Fruit fly (Drosophila melanogaster) whole organism, embryonic: ENCODE data around the gene CG43815.
A peak's percentile ranks its signal among the peaks of the same experiment; 100 is the strongest.

Source experiments
- Atf6 ChIP-seq: fragments of 200-800 bp; sonication (Bioruptor generic); IDR thresholded peaks from 2 replicates; pipeline ENCODE4 v1.3.6; 2022; ENCODE audit warnings: missing biosample characterization, missing genetic modification characterization
- BEAF-32 ChIP-seq: fragments of 200-800 bp; sonication (Bioruptor generic); optimal IDR thresholded peaks from 3 replicates; lab custom pipeline; 2017; ENCODE audit warnings: missing biosample characterization, missing genetic modification characterization, mild to moderate bottlenecking, moderate library complexity, missing genetic modification reagents
- CG1024 ChIP-seq: fragments of 200-800 bp; sonication (Bioruptor generic); IDR thresholded peaks from 2 replicates; pipeline ENCODE4 v1.3.6; 2022; ENCODE audit warnings: missing biosample characterization, missing genetic modification characterization
- CG10274 ChIP-seq: fragments of 200-800 bp; sonication (Bioruptor generic); optimal IDR thresholded peaks from 3 replicates; lab custom pipeline; 2017; ENCODE audit warnings: missing biosample characterization, mild to moderate bottlenecking, missing genetic modification characterization
- CG11504 ChIP-seq: fragments of 200-800 bp; sonication (Bioruptor generic); optimal IDR thresholded peaks from 3 replicates; lab custom pipeline; 2019; ENCODE audit warnings: missing biosample characterization, mild to moderate bottlenecking, missing genetic modification characterization, moderate library complexity
- CG1233 ChIP-seq: fragments of 200-800 bp; sonication (Bioruptor generic); optimal IDR thresholded peaks from 4 replicates; lab custom pipeline; 2018; ENCODE audit warnings: missing biosample characterization, mild to moderate bottlenecking, missing genetic modification characterization
- CG12391 ChIP-seq: fragments of 200-800 bp; sonication (Bioruptor generic); optimal IDR thresholded peaks from 3 replicates; lab custom pipeline; 2018; ENCODE audit warnings: missing biosample characterization, mild to moderate bottlenecking, missing genetic modification characterization, moderate library complexity
- CG12744 ChIP-seq: fragments of 200-800 bp; sonication (Bioruptor generic); optimal IDR thresholded peaks from 2 replicates; lab custom pipeline; 2016; ENCODE audit warnings: missing biosample characterization, missing genetic modification characterization
- CG13424 ChIP-seq: fragments of 200-800 bp; sonication (Bioruptor generic); optimal IDR thresholded peaks from 2 replicates; lab custom pipeline; 2019; ENCODE audit warnings: missing biosample characterization, mild to moderate bottlenecking, missing genetic modification characterization, moderate library complexity
- CG16863 ChIP-seq: fragments of 200-800 bp; sonication (Bioruptor generic); optimal IDR thresholded peaks from 3 replicates; lab custom pipeline; 2016; ENCODE audit warnings: missing biosample characterization, missing genetic modification characterization
- CG2120 ChIP-seq: fragments of 200-800 bp; sonication (Bioruptor generic); optimal IDR thresholded peaks from 3 replicates; lab custom pipeline; 2016; ENCODE audit warnings: missing biosample characterization, missing genetic modification characterization
- CG2712 ChIP-seq: fragments of 200-800 bp; optimal IDR thresholded peaks from 3 replicates; lab custom pipeline; 2019; ENCODE audit warnings: missing biosample characterization, mild to moderate bottlenecking, missing genetic modification characterization, moderate library complexity
- CG32772 ChIP-seq: fragments of 200-800 bp; sonication (Bioruptor generic); IDR thresholded peaks from 2 replicates; pipeline ENCODE4 v1.3.6; 2022; ENCODE audit warnings: missing biosample characterization, missing genetic modification characterization
- CG33213 ChIP-seq: fragments of 200-800 bp; sonication (Bioruptor generic); optimal IDR thresholded peaks from 3 replicates; lab custom pipeline; 2016; ENCODE audit warnings: missing biosample characterization, missing genetic modification characterization
- CG3838 ChIP-seq: fragments of 200-800 bp; sonication (Bioruptor generic); optimal IDR thresholded peaks from 3 replicates; lab custom pipeline; 2016; ENCODE audit warnings: missing biosample characterization, missing genetic modification characterization
- CG4328 ChIP-seq: fragments of 200-800 bp; sonication (Bioruptor generic); optimal IDR thresholded peaks from 3 replicates; lab custom pipeline; 2017; ENCODE audit warnings: missing biosample characterization, missing genetic modification reagents, missing genetic modification characterization
- CG6689 ChIP-seq: fragments of 200-800 bp; sonication (Bioruptor generic); IDR thresholded peaks from 2 replicates; pipeline ENCODE4 v1.3.6; 2022; ENCODE audit warnings: missing biosample characterization, missing genetic modification characterization
- CG8478 ChIP-seq: fragments of >200 bp; optimal IDR thresholded peaks from 2 replicates; lab custom pipeline; 2018
- CG8944 ChIP-seq: fragments of 200-800 bp; sonication (Bioruptor generic); optimal IDR thresholded peaks from 3 replicates; lab custom pipeline; 2016; ENCODE audit warnings: missing biosample characterization, missing genetic modification characterization
- CTCF ChIP-seq: fragments of 200-800 bp; sonication (Bioruptor generic); optimal IDR thresholded peaks from 2 replicates; lab custom pipeline; 2017; ENCODE audit warnings: missing biosample characterization, mild to moderate bottlenecking, missing genetic modification characterization, moderate library complexity
- D19A ChIP-seq: fragments of 200-800 bp; optimal IDR thresholded peaks from 3 replicates; lab custom pipeline; 2019; ENCODE audit warnings: missing biosample characterization, mild to moderate bottlenecking, missing genetic modification characterization, moderate library complexity
- Doc3 ChIP-seq: fragments of 200-800 bp; sonication (Bioruptor generic); IDR thresholded peaks from 3 replicates; pipeline ENCODE4 v1.3.6; 2022; ENCODE audit warnings: missing biosample characterization, missing genetic modification characterization; ENCODE audit not compliant: partially characterized antibody
- Gsc ChIP-seq: fragments of 200-800 bp; sonication (Bioruptor generic); IDR thresholded peaks from 2 replicates; pipeline ENCODE4 v1.3.6; 2022; ENCODE audit warnings: missing biosample characterization, missing genetic modification characterization
- Hand ChIP-seq: fragments of 200-800 bp; sonication (Bioruptor generic); optimal IDR thresholded peaks from 2 replicates; lab custom pipeline; 2017; ENCODE audit warnings: mild to moderate bottlenecking, missing biosample characterization, missing genetic modification reagents, missing genetic modification characterization
- Hr78 ChIP-seq, 2 experiments: fragments of 200-800 bp in 1 of 2; fragments of >200 bp in 1 of 2; sonication (Bioruptor generic) in 1 of 2; optimal IDR thresholded peaks; 2 replicates each; lab custom pipeline; 2017 to 2019; ENCODE audit warnings: missing biosample characterization in 2 of 2, missing genetic modification characterization in 2 of 2, mild to moderate bottlenecking in 1 of 2, moderate library complexity in 1 of 2
- MTF-1 ChIP-seq: fragments of 200-800 bp; sonication (Bioruptor generic); optimal IDR thresholded peaks from 2 replicates; lab custom pipeline; 2018; ENCODE audit warnings: missing biosample characterization, mild to moderate bottlenecking, missing genetic modification characterization, borderline replicate concordance
- Med ChIP-seq: fragments of 200-800 bp; sonication (Bioruptor generic); peaks from one replicate; lab custom pipeline; 2016; ENCODE audit warnings: missing biosample characterization, missing genetic modification characterization, mild to moderate bottlenecking, inconsistent platforms, moderate library complexity
- Meics ChIP-seq: fragments of 200-800 bp; sonication (Bioruptor generic); optimal IDR thresholded peaks from 2 replicates; lab custom pipeline; 2017; ENCODE audit warnings: missing biosample characterization, mild to moderate bottlenecking, missing genetic modification characterization
- Opbp ChIP-seq: fragments of 200-800 bp; sonication (Bioruptor generic); IDR thresholded peaks from 3 replicates; pipeline ENCODE4 v1.3.6; 2022; ENCODE audit warnings: missing biosample characterization, missing genetic modification characterization; ENCODE audit not compliant: partially characterized antibody
- Optix ChIP-seq: fragments of 200-800 bp; sonication (Bioruptor generic); IDR thresholded peaks from 3 replicates; pipeline ENCODE4 v1.3.6; 2022; ENCODE audit warnings: missing biosample characterization, missing genetic modification characterization
- Ptx1 ChIP-seq: fragments of 200-800 bp; sonication (Bioruptor generic); IDR thresholded peaks from 2 replicates; pipeline ENCODE4 v1.3.6; 2022; ENCODE audit warnings: missing biosample characterization, missing genetic modification characterization
- Side ChIP-seq: fragments of 200-800 bp; sonication (Bioruptor generic); optimal IDR thresholded peaks from 2 replicates; lab custom pipeline; 2016; ENCODE audit warnings: missing biosample characterization, missing genetic modification characterization
- Xrp1 ChIP-seq: fragments of 200-800 bp; sonication (Bioruptor generic); IDR thresholded peaks from 2 replicates; pipeline ENCODE4 v1.3.6; 2022; ENCODE audit warnings: missing biosample characterization, missing genetic modification characterization
- ap ChIP-seq: fragments of 200-800 bp; sonication (Bioruptor generic); IDR thresholded peaks from 2 replicates; pipeline ENCODE4 v1.3.6; 2022; ENCODE audit warnings: missing biosample characterization, missing genetic modification characterization
- az2 ChIP-seq: fragments of 200-800 bp; sonication (Bioruptor generic); optimal IDR thresholded peaks from 3 replicates; lab custom pipeline; 2016; ENCODE audit warnings: missing biosample characterization, missing genetic modification characterization
- br ChIP-seq: fragments of >200 bp; optimal IDR thresholded peaks from 2 replicates; lab custom pipeline; 2017
- da ChIP-seq: fragments of 200-800 bp; sonication (Bioruptor generic); optimal IDR thresholded peaks from 2 replicates; lab custom pipeline; 2016; ENCODE audit warnings: missing biosample characterization, missing genetic modification characterization
- esg ChIP-seq: fragments of 200-800 bp; sonication (Bioruptor generic); conservative IDR thresholded peaks from 2 replicates; pipeline ENCODE4 v1.3.6; 2022; ENCODE audit warnings: missing biosample characterization, missing genetic modification characterization
- jumu ChIP-seq: fragments of 200-800 bp; sonication (Bioruptor generic); optimal IDR thresholded peaks from 3 replicates; lab custom pipeline; 2016; ENCODE audit warnings: missing biosample characterization, missing genetic modification characterization
- lab ChIP-seq: fragments of 200-800 bp; sonication (Bioruptor generic); optimal IDR thresholded peaks from 3 replicates; lab custom pipeline; 2017; ENCODE audit warnings: missing biosample characterization, missing genetic modification characterization, mild to moderate bottlenecking, moderate library complexity, missing genetic modification reagents
- lmd ChIP-seq: fragments of 200-800 bp; sonication (Bioruptor generic); IDR thresholded peaks from 2 replicates; pipeline ENCODE4 v1.3.6; 2022; ENCODE audit warnings: missing biosample characterization, missing genetic modification characterization
- otp ChIP-seq: fragments of 200-800 bp; sonication (Bioruptor generic); IDR thresholded peaks from 3 replicates; pipeline ENCODE4, ENCODE4 v1.3.6; 2022; ENCODE audit warnings: missing biosample characterization, missing genetic modification characterization
- pan ChIP-seq, 4 experiments: fragments of >200 bp in 3 of 4; fragments of 200-800 bp in 1 of 4; sonication (Bioruptor generic) in 1 of 4; optimal IDR thresholded peaks in 3 of 4; IDR thresholded peaks in 1 of 4; 2 replicates each; pipeline versions ENCODE4 v1.3.6 to Lab custom; 2017 to 2022; ENCODE audit warnings: missing biosample characterization in 2 of 4, missing genetic modification characterization in 2 of 4, mixed read lengths in 1 of 4
- pita ChIP-seq: fragments of 200-800 bp; sonication (Bioruptor generic); optimal IDR thresholded peaks from 2 replicates; lab custom pipeline; 2017; ENCODE audit warnings: missing biosample characterization, mild to moderate bottlenecking, missing genetic modification characterization
- pnt ChIP-seq: fragments of 200-800 bp; sonication (Bioruptor generic); optimal IDR thresholded peaks from 3 replicates; lab custom pipeline; 2016; ENCODE audit warnings: missing biosample characterization, missing genetic modification characterization
- row ChIP-seq: fragments of 200-800 bp; sonication (Bioruptor generic); IDR thresholded peaks from 3 replicates; pipeline ENCODE4 v1.3.6; 2022; ENCODE audit warnings: missing biosample characterization, missing genetic modification characterization
- sens ChIP-seq: fragments of 200-800 bp; sonication (Bioruptor generic); peaks from one replicate; lab custom pipeline; 2016; ENCODE audit warnings: missing biosample characterization, missing genetic modification characterization
- sr ChIP-seq: fragments of 200-800 bp; sonication (Bioruptor generic); IDR thresholded peaks from 3 replicates; pipeline ENCODE4 v1.3.6; 2022; ENCODE audit warnings: missing biosample characterization, missing genetic modification characterization
- stc ChIP-seq: fragments of 200-800 bp; sonication (Bioruptor generic); IDR thresholded peaks from 2 replicates; pipeline ENCODE4 v1.3.6; 2022; ENCODE audit warnings: missing biosample characterization, missing genetic modification characterization
- tgo ChIP-seq: fragments of 200-800 bp; sonication (Bioruptor generic); IDR thresholded peaks from 3 replicates; pipeline ENCODE4 v1.3.6; 2022; ENCODE audit warnings: missing biosample characterization, missing genetic modification characterization
- twi ChIP-seq: fragments of 200-800 bp; optimal IDR thresholded peaks from 2 replicates; lab custom pipeline; 2019; ENCODE audit warnings: missing biosample characterization, mild to moderate bottlenecking, missing genetic modification characterization, moderate library complexity
- unc-4 ChIP-seq: fragments of 200-800 bp; sonication (Bioruptor generic); IDR thresholded peaks from 2 replicates; pipeline ENCODE4 v1.3.6; 2022; ENCODE audit warnings: missing biosample characterization, missing genetic modification characterization; ENCODE audit not compliant: partially characterized antibody

CG43815 gene

DNA sequence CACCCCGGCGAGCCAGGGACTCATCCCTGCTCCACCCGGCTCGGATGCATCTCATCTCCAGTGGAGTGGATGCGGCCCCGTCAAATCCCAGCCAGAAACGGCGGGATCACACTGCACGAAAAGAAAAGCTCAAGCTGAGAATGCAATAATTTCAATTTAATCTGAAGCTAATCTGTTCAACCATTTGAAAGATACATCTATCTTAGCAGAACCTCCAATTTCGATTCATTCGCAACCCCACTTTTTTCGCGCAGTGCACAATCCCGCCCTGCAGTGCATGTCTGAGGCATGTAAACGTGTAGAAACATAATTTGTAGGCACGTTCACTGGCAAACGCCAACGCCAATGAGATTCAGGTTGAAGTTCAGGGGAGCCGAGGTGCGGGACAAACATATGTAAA, 22.5 kb downstream of the CG43815 start (continued):
- TF ChIP-seq CG8478 (lab: Kevin White, UChicago) (no peak), CG10274 (GFP tag; lab: Kevin White, UChicago) (no peak), D19A (tag; lab: Kevin White, UChicago) (peak; percentile 38), Gsc (GFP tag; lab: Robert Waterston, UW) (peak; percentile 40; the same call in 1 of the 2 replicates), CG12744 (no peak), CG33213 (GFP tag; lab: Kevin White, UChicago) (peak; percentile 34), Hand (GFP tag; lab: Kevin White, UChicago) (no peak), unc-4 (no peak), CG3838 (GFP tag; lab: Kevin White, UChicago) (no peak), pnt (GFP tag; lab: Kevin White, UChicago) (peak; percentile 59), stc (peak; percentile 19; the same call in 1 of the 2 replicates), CG2712 (peak; percentile 72), otp (peak; percentile 55; the same call in 1 of the 3 replicates), Xrp1 (GFP tag; lab: Robert Waterston, UW) (peak; percentile 69), MTF-1 (GFP tag; lab: Kevin White, UChicago) (no peak), Opbp (no peak), jumu (peak; percentile 41), pita (GFP tag; lab: Kevin White, UChicago) (no peak), CG1024 (peak; percentile 70), Optix (GFP tag; lab: Robert Waterston, UW) (peak; percentile 67; the same call in 2 of the 3 replicates), br (no peak), CG13424 (peak; percentile 26), CG2120 (GFP tag; lab: Kevin White, UChicago) (no peak), CTCF (GFP tag; lab: Kevin White, UChicago) (no peak), ap (peak; percentile 46; the same call in 1 of the 2 replicates), CG11504 (tag; lab: Kevin White, UChicago) (peak; percentile 48), CG4328 (GFP tag; lab: Kevin White, UChicago) (no peak), twi (tag; lab: Kevin White, UChicago) (no peak), CG32772 (GFP tag; lab: Robert Waterston, UW) (peak; percentile 48; the same call in 1 of the 2 replicates), row (GFP tag; lab: Robert Waterston, UW) (peak; percentile 50), CG1233 (GFP tag; lab: Kevin White, UChicago) (no peak), BEAF-32 (GFP tag; lab: Kevin White, UChicago) (no peak), sr (GFP tag; lab: Robert Waterston, UW) (peak; percentile 58; the same call in 1 of the 3 replicates), Atf6 (GFP tag; lab: Robert Waterston, UW) (no peak), az2 (GFP tag; lab: Kevin White, UChicago) (peak; percentile 51), tgo (GFP tag; lab: Robert Waterston, UW) (peak; percentile 56), lab (GFP tag; lab: Kevin White, UChicago) (peak; percentile 24), esg (GFP tag; lab: Robert Waterston, UW) (peak; percentile 67), Ptx1 (peak; percentile 55; the same call in 1 of the 2 replicates), Hr78 (GFP tag; optimal IDR thresholded peaks at IDR 0.05; lab: Kevin White, UChicago) (no peak), da (GFP tag; lab: Kevin White, UChicago) (no peak), CG12391 (tag; lab: Kevin White, UChicago) (peak; percentile 39), Side (GFP tag; lab: Kevin White, UChicago) (peak; percentile 35), Meics (no peak), CG6689 (GFP tag; lab: Robert Waterston, UW) (peak; percentile 63), Doc3 (no peak), pan (optimal IDR thresholded peaks at IDR 0.05; lab: Kevin White, UChicago) (no peak), pan (GFP tag; optimal IDR thresholded peaks at IDR 0.05 in 1 of 2, IDR thresholded peaks at IDR 0.05 in 1 of 2) (peak in 1 of 2 experiments; percentile 54), CG8944 (GFP tag; lab: Kevin White, UChicago) (peak; percentile 40), Med (GFP tag; lab: Kevin White, UChicago) (peak; percentile 82), lmd (peak; percentile 62), sens (GFP tag; lab: Kevin White, UChicago) (peak; percentile 91), CG16863 (GFP tag; lab: Kevin White, UChicago) (peak; percentile 62)
